Fruit fly (Drosophila melanogaster): Measurements from ENCODE around the gene glob2.

DNA sequence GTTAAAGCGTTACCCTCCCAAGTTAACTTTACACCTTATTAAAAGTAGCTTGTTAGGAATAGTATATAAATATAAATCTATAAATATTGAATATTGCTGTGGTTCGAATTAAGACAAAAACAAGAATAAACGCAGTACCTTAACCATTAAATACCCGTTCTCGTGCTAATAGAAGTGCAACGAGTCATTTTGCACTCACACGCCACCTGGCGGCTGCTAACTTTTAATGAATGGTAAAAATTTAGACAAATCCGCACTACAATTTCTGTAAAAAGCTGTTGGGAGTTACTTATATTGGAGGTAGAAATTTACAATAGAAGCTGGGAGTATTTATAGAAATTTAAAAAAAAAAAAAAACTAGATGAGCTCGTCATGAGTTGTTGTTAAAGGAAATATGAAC lies 3.6 kb downstream of the glob2 start:
- TF ChIP-seq CG8301 (tag; optimal IDR thresholded peaks at IDR 0.05) (no peak), CG17806 (tag; optimal IDR thresholded peaks at IDR 0.05) (no peak), CG14655 (GFP tag; optimal IDR thresholded peaks at IDR 0.05) (no peak), fd96Ca (GFP tag; IDR thresholded peaks at IDR 0.05) (no peak), CG34367 (tag; optimal IDR thresholded peaks at IDR 0.05) (no peak), rn (GFP tag; IDR thresholded peaks at IDR 0.05) (no peak), Pif1A (GFP tag; optimal IDR thresholded peaks at IDR 0.05) (no peak), CG8159 (tag; optimal IDR thresholded peaks at IDR 0.05) (no peak), EcR (GFP tag; optimal IDR thresholded peaks at IDR 0.05) (no peak), CG15710 (tag; optimal IDR thresholded peaks at IDR 0.05) (no peak), Ets98B (GFP tag; IDR thresholded peaks at IDR 0.05) (no peak), CG10348 (GFP tag; IDR thresholded peaks at IDR 0.05) (no peak), CG13204 (GFP tag; optimal IDR thresholded peaks at IDR 0.05) (no peak)

All from whole organism, pupa.